Worm (Caenorhabditis elegans) whole organism, young adult: Measurements from ENCODE around the gene tra-3.

Experiments
- B0019.2 ChIP-seq: fragments of 200-800 bp; sonication (Bioruptor generic); conservative IDR thresholded peaks from 2 replicates; pipeline ENCODE4 v1.3.6; 2022; ENCODE audit warnings: missing genetic modification reagents, missing genetic modification characterization, missing compliant biosample characterization
- F33H1.4 ChIP-seq: fragments of 200-800 bp; sonication (Bioruptor generic); IDR thresholded peaks from 2 replicates; pipeline ENCODE4 v1.3.6; 2022; ENCODE audit warnings: missing genetic modification reagents, missing genetic modification characterization, missing compliant biosample characterization
- Y53G8AR.9 ChIP-seq: fragments of 200-800 bp; sonication (Bioruptor generic); conservative IDR thresholded peaks from 2 replicates; pipeline ENCODE4 v1.3.6; 2022; ENCODE audit warnings: missing genetic modification reagents, missing genetic modification characterization, missing compliant biosample characterization
- ZK185.1 ChIP-seq: sonication (generic microtip); optimal IDR thresholded peaks from 2 replicates; lab custom pipeline; 2016; ENCODE audit warnings: mild to moderate bottlenecking, missing genetic modification characterization, missing compliant biosample characterization; ENCODE audit not compliant: poor library complexity, severe bottlenecking
- athp-1 ChIP-seq: sonication (generic microtip); optimal IDR thresholded peaks from 2 replicates; lab custom pipeline; 2017; ENCODE audit warnings: mild to moderate bottlenecking, missing genetic modification characterization, missing compliant biosample characterization
- attf-5 ChIP-seq: fragments of 200-800 bp; sonication (Bioruptor generic); optimal IDR thresholded peaks from 2 replicates; lab custom pipeline; 2018; ENCODE audit warnings: mild to moderate bottlenecking, missing genetic modification characterization, missing compliant biosample characterization
- attf-6 ChIP-seq: fragments of 200-800 bp; sonication (Bioruptor generic); IDR thresholded peaks from 2 replicates; pipeline ENCODE4 v1.3.6; 2022; ENCODE audit warnings: missing genetic modification reagents, missing genetic modification characterization, missing compliant biosample characterization
- bed-1 ChIP-seq: fragments of 200-800 bp; sonication (Bioruptor generic); IDR thresholded peaks from 2 replicates; pipeline ENCODE4 v1.3.6; 2022; ENCODE audit warnings: missing genetic modification reagents, missing genetic modification characterization, missing compliant biosample characterization
- bed-2 ChIP-seq: fragments of 200-800 bp; sonication (Bioruptor generic); IDR thresholded peaks from 2 replicates; pipeline ENCODE4 v1.3.6; 2022; ENCODE audit warnings: missing genetic modification reagents, missing genetic modification characterization, missing compliant biosample characterization
- cebp-2 ChIP-seq: fragments of 200-800 bp; sonication (Bioruptor generic); IDR thresholded peaks from 2 replicates; pipeline ENCODE4 v1.3.6; 2022; ENCODE audit warnings: missing genetic modification characterization, missing compliant biosample characterization
- ceh-91 ChIP-seq: fragments of 200-800 bp; sonication (Bioruptor generic); IDR thresholded peaks from 2 replicates; pipeline ENCODE4 v1.3.6; 2022; ENCODE audit warnings: missing genetic modification reagents, missing genetic modification characterization, missing compliant biosample characterization
- dox-1 ChIP-seq: fragments of 200-800 bp; sonication (Bioruptor generic); IDR thresholded peaks from 2 replicates; pipeline ENCODE4 v1.3.6; 2022; ENCODE audit warnings: missing genetic modification reagents, missing genetic modification characterization, missing compliant biosample characterization
- efl-1 ChIP-seq: fragments of 150-350 bp; optimal IDR thresholded peaks from 2 replicates; lab custom pipeline; 2014; ENCODE audit warnings: missing biosample characterization, missing genetic modification reagents, missing genetic modification characterization
- egrh-3 ChIP-seq: fragments of 200-800 bp; sonication (Bioruptor generic); IDR thresholded peaks from 2 replicates; pipeline ENCODE4 v1.3.6; 2022; ENCODE audit warnings: missing genetic modification reagents, missing genetic modification characterization, missing compliant biosample characterization
- fkh-3 ChIP-seq: sonication (generic microtip); optimal IDR thresholded peaks from 2 replicates; lab custom pipeline; 2016; ENCODE audit warnings: mild to moderate bottlenecking, missing genetic modification characterization, missing compliant biosample characterization
- hlh-12 ChIP-seq: sonication (generic microtip); optimal IDR thresholded peaks from 2 replicates; lab custom pipeline; 2016; ENCODE audit warnings: missing genetic modification characterization, missing compliant biosample characterization
- hsf-1 ChIP-seq: fragments of 200-800 bp; sonication (Bioruptor generic); IDR thresholded peaks from 2 replicates; pipeline ENCODE4 v1.3.6; 2022; ENCODE audit warnings: missing genetic modification reagents, missing genetic modification characterization, missing compliant biosample characterization
- lag-1 ChIP-seq: fragments of 200-800 bp; sonication (Bioruptor generic); IDR thresholded peaks from 2 replicates; pipeline ENCODE4 v1.3.6; 2022; ENCODE audit warnings: missing genetic modification reagents, missing genetic modification characterization, missing compliant biosample characterization
- mcd-1 ChIP-seq: fragments of 200-800 bp; sonication (Bioruptor generic); IDR thresholded peaks from 2 replicates; pipeline ENCODE4 v1.3.6; 2022; ENCODE audit warnings: missing genetic modification reagents, missing genetic modification characterization, missing compliant biosample characterization
- nfya-1 ChIP-seq: sonication (generic microtip); optimal IDR thresholded peaks from 2 replicates; lab custom pipeline; 2017; ENCODE audit warnings: antibody characterized with exemption, missing compliant biosample characterization, missing genetic modification characterization, borderline replicate concordance; ENCODE audit not compliant: insufficient read depth
- nhr-80 ChIP-seq: sonication (generic microtip); optimal IDR thresholded peaks from 2 replicates; lab custom pipeline; 2016; ENCODE audit warnings: missing genetic modification characterization, missing compliant biosample characterization
- pbrm-1 ChIP-seq: fragments of 200-800 bp; sonication (Bioruptor generic); IDR thresholded peaks from 2 replicates; pipeline ENCODE4 v1.3.6; 2022; ENCODE audit warnings: missing genetic modification reagents, missing genetic modification characterization, missing compliant biosample characterization
- sea-2 ChIP-seq: fragments of 200-800 bp; sonication (Bioruptor generic); IDR thresholded peaks from 2 replicates; pipeline ENCODE4 v1.3.6; 2022; ENCODE audit warnings: missing genetic modification characterization, missing compliant biosample characterization
- snpc-4 ChIP-seq, 5 experiments: fragments of 150-350 bp in 1 of 5; sonication (generic microtip) in 4 of 5; optimal IDR thresholded peaks; 2 replicates each; lab custom pipeline; 2014 to 2018; ENCODE audit warnings: missing genetic modification characterization in 5 of 5, missing biosample characterization in 3 of 5, antibody characterized with exemption in 2 of 5, mild to moderate bottlenecking in 2 of 5, missing compliant biosample characterization in 2 of 5, missing genotype in 2 of 5, moderate library complexity in 2 of 5, missing genetic modification reagents in 1 of 5
- xnd-1 ChIP-seq: sonication (generic microtip); optimal IDR thresholded peaks from 2 replicates; lab custom pipeline; 2016; ENCODE audit warnings: missing genotype, missing genetic modification reagents, missing genetic modification characterization, missing compliant biosample characterization

tra-3 gene

ce11 chrIV:14444077-14444476 is at the start of gene tra-3:
TSS of gene tra-3 (minus strand) at chrIV:14444183.
- TF ChIP-seq sea-2 (GFP tag; lab: Robert Waterston, UW) (no peak), attf-6 (GFP tag; lab: Robert Waterston, UW) (peak; percentile 57; the same call in 1 of the 2 replicates), nfya-1 (tag; lab: Kevin White, UChicago) (no peak), snpc-4 (GFP tag; optimal IDR thresholded peaks at IDR 0.05; lab: Kevin White, UChicago) (no peak), snpc-4 (tag; optimal IDR thresholded peaks at IDR 0.05; lab: Kevin White, UChicago) (peak in 3 of 4 experiments; percentile 67 to 90 (median 74))

- TF ChIP-seq snpc-4 (GFP tag; optimal IDR thresholded peaks at IDR 0.05; lab: Kevin White, UChicago) = no peak
- TF ChIP-seq snpc-4 (tag; optimal IDR thresholded peaks at IDR 0.05; lab: Kevin White, UChicago) = peak in 1 of 4 experiments; percentile 10
- no peak for TF ChIP-seq attf-5 (GFP tag; lab: Kevin White, UChicago)
Measured at ce11 chrIV:14491135-14491534, 47.2 kb upstream of the tra-3 start.

ce11 chrIV:14483427-14483826 is 39.4 kb upstream of the tra-3 start:
- TF ChIP-seq nhr-80 (tag; lab: Kevin White, UChicago) (peak; percentile 49), lag-1 (GFP tag; lab: Robert Waterston, UW) (no peak)

ce11 chrIV:14481984-14482383 is 38.0 kb upstream of the tra-3 start, which contains the start of gene Y57G11A.4:
TSS of gene Y57G11A.4 (plus strand) at chrIV:14482284.
- TF ChIP-seq athp-1 (tag; lab: Kevin White, UChicago) (no peak), xnd-1 (tag; lab: Kevin White, UChicago) (no peak), ZK185.1 (tag; lab: Kevin White, UChicago) (no peak), fkh-3 (tag; lab: Kevin White, UChicago) (no peak), bed-2 (no peak), B0019.2 (GFP tag; lab: Robert Waterston, UW) (no peak), efl-1 (no peak), Y53G8AR.9 (no peak), sea-2 (GFP tag; lab: Robert Waterston, UW) (no peak), hlh-12 (no peak)

- TF ChIP-seq dox-1 (GFP tag; lab: Robert Waterston, UW) (peak; percentile 61), cebp-2 (0 out of 2 replicates have a peak, but pooled peaks have one; percentile 43), pbrm-1 (GFP tag; lab: Robert Waterston, UW) (0 out of 2 replicates have a peak, but pooled peaks have one; percentile 25), hsf-1 (GFP tag; lab: Robert Waterston, UW) (peak; percentile 95)
- TF ChIP-seq, all 124 proteins: peak for 4; not testable (repeated sequence) for 120
Measured at ce11 chrIV:14480565-14480964, 36.6 kb upstream of the tra-3 start.

ce11 chrIV:14478583-14478982 is 34.6 kb upstream of the tra-3 start:
- peak; percentile 64 for TF ChIP-seq F33H1.4 (GFP tag; lab: Robert Waterston, UW)
- 0 out of 2 replicates have a peak, but pooled peaks have one; percentile 48 for TF ChIP-seq bed-1 (GFP tag; lab: Robert Waterston, UW)
- TF ChIP-seq cebp-2 = 0 out of 2 replicates have a peak, but pooled peaks have one; percentile 48
- TF ChIP-seq hsf-1 (GFP tag; lab: Robert Waterston, UW) = 0 out of 2 replicates have a peak, but pooled peaks have one; percentile 49
- TF ChIP-seq egrh-3 (GFP tag; lab: Robert Waterston, UW) = peak; percentile 41; the same call in 1 of the 2 replicates
- 0 out of 2 replicates have a peak, but pooled peaks have one; percentile 56 for TF ChIP-seq attf-6 (GFP tag; lab: Robert Waterston, UW)

ce11 chrIV:14476664-14477063 is 32.7 kb upstream of the tra-3 start:
- TF ChIP-seq cebp-2 = peak; percentile 58; the same call in 1 of the 2 replicates
- peak; percentile 32; the same call in 1 of the 2 replicates for TF ChIP-seq ceh-91 (GFP tag; lab: Robert Waterston, UW)
- TF ChIP-seq F33H1.4 (GFP tag; lab: Robert Waterston, UW) = peak; percentile 61
- peak; percentile 37; the same call in 1 of the 2 replicates for TF ChIP-seq mcd-1 (GFP tag; lab: Robert Waterston, UW)
- peak; percentile 77 for TF ChIP-seq hsf-1 (GFP tag; lab: Robert Waterston, UW)
